Worm (Caenorhabditis elegans): ENCODE data around the gene srbc-70.

srbc-70 gene

DNA sequence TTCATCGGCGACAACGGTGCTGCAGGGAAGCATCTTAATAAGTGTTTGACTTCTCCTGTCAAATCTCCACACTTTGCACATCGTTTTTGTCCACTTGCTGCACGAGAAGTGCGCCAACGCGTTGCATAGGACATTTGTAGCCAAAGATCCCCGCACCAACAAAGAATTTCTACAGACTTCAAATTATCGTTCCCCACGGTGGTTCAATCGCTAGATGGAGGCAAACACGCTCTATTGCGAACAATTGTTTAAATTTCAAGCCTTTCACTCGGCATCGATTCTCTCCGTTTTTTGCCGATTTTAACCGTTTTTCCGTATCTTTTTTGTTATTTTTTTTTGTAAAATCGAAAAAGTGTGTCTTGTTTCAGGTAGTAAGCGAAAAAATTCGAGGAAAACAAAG lies 47.8 kb downstream of the srbc-70 start:
- 0 out of 2 replicates have a peak, but pooled peaks have one; percentile 25 for TF ChIP-seq hmg-1.1 (GFP tag; IDR thresholded peaks at IDR 0.05)
- peak; percentile 87 for TF ChIP-seq lin-38 (GFP tag; IDR thresholded peaks at IDR 0.05)

ce11 chrIV:4178424-4178823 lies 49.4 kb downstream of the srbc-70 start, which contains the start of gene tsen-34:
Gene tsen-34, plus strand, starts transcription at chrIV:4178457.
- TF ChIP-seq spr-1 (tag; optimal IDR thresholded peaks at IDR 0.05) (no peak), daf-16 (GFP tag; optimal IDR thresholded peaks at IDR 0.05) (no peak), daf-16 (tag; optimal IDR thresholded peaks at IDR 0.05) (no peak), Y48G9A.11 (GFP tag; IDR thresholded peaks at IDR 0.05) (0 out of 2 replicates have a peak, but pooled peaks have one; percentile 19), snpc-1.2 (GFP tag; IDR thresholded peaks at IDR 0.05) (no peak)

DNA sequence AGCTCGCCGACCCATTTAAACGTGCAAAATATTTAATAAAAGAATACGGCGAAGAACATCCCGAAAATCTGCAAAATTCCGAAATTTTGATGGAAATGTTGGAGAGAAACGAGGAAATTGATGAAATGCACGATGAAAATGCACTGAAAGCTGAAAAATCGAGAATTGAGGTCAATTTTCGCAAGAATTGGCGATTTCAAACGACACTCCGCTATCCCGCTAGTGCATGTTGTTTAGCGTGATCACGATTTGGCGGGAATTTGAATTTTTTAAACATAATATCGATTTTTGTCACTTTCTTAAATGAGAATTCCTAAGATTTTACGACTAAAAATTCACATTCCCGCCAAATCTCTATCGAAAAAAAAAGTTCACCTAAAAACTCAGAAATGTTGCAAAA lies 50.3 kb downstream of the srbc-70 start:
- TF ChIP-seq nhr-48 (tag; optimal IDR thresholded peaks at IDR 0.05) (no peak), Y48G9A.11 (GFP tag; IDR thresholded peaks at IDR 0.05) (peak; percentile 89)
